Worm (Caenorhabditis elegans): Measurements from ENCODE around the gene znf-622.

The znf-622 gene

DNA sequence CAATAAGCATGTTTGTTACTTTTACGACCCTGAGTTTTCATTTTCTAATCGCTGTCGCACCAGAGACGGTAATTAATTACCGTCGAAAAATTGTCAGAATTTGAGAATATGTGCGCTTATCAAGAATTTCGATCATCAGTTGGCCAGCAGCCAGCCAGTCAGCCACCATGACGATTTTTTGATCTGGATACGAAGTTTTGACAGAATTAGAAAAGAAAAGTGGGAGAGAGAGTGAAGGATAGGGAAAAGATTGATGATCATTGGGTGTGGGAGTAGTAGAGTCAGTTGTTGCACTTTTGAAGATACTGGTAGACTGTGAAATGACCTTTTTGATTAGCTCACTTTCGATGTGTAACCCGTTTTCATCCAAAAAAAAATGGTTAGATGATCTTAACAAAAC lies 17.0 kb upstream of the znf-622 start:
- no peak for TF ChIP-seq skn-1 (tag; optimal IDR thresholded peaks at IDR 0.05)
- TF ChIP-seq C34F6.9 (tag; optimal IDR thresholded peaks at IDR 0.05), result peak; percentile 15
- peak; percentile 21 for TF ChIP-seq F13H6.1 (tag; optimal IDR thresholded peaks at IDR 0.05)
- TF ChIP-seq sem-4 (tag; optimal IDR thresholded peaks at IDR 0.05), result peak; percentile 55
- TF ChIP-seq lin-13 (GFP tag; optimal IDR thresholded peaks at IDR 0.05), result peak; percentile 33
- TF ChIP-seq elt-1 (tag; optimal IDR thresholded peaks at IDR 0.05), result peak; percentile 31
- TF ChIP-seq mdl-1 (tag; optimal IDR thresholded peaks at IDR 0.05), result no peak
- no peak for TF ChIP-seq elt-3 (tag; optimal IDR thresholded peaks at IDR 0.05)
- TF ChIP-seq R02D3.7 (tag; optimal IDR thresholded peaks at IDR 0.05), result no peak
- peak; percentile 55 for TF ChIP-seq ama-1 (optimal IDR thresholded peaks at IDR 0.05)
- TF ChIP-seq egl-27 (tag; optimal IDR thresholded peaks at IDR 0.05), result peak; percentile 67
- peak; percentile 82 for TF ChIP-seq nhr-25 (tag; optimal IDR thresholded peaks at IDR 0.05)
- TF ChIP-seq blmp-1 (tag; optimal IDR thresholded peaks at IDR 0.05; ENCODE audit: insufficient read depth), result peak; percentile 97
- no peak for TF ChIP-seq lin-11 (tag; optimal IDR thresholded peaks at IDR 0.05)
- no peak for TF ChIP-seq nhr-11 (tag; optimal IDR thresholded peaks at IDR 0.05)
- TF ChIP-seq sma-3 (GFP tag; optimal IDR thresholded peaks at IDR 0.05), result peak; percentile 10
- no peak for TF ChIP-seq dmd-4 (tag; optimal IDR thresholded peaks at IDR 0.05)
- TF ChIP-seq nhr-6 (tag; optimal IDR thresholded peaks at IDR 0.05), result peak; percentile 46
- TF ChIP-seq gmeb-1 (tag; optimal IDR thresholded peaks at IDR 0.05), result no peak
- peak; percentile 16 for TF ChIP-seq nhr-21 (tag; optimal IDR thresholded peaks at IDR 0.05)
- TF ChIP-seq ztf-4 (tag; optimal IDR thresholded peaks at IDR 0.05), result no peak
- TF ChIP-seq nhr-77 (tag; optimal IDR thresholded peaks at IDR 0.05), result no peak
- peak in 1 of 2 experiments; percentile 28 for TF ChIP-seq lsy-2 (tag; optimal IDR thresholded peaks at IDR 0.05)
- no peak for TF ChIP-seq unc-55 (GFP tag; optimal IDR thresholded peaks at IDR 0.05)
- TF ChIP-seq nhr-237 (tag; optimal IDR thresholded peaks at IDR 0.05), result no peak
- peak; percentile 83 for TF ChIP-seq sma-9 (GFP tag; optimal IDR thresholded peaks at IDR 0.05)
- no peak for TF ChIP-seq sma-9 (tag; optimal IDR thresholded peaks at IDR 0.05)
- TF ChIP-seq mab-5 (tag; optimal IDR thresholded peaks at IDR 0.05), result peak; percentile 9
- no peak for TF ChIP-seq crh-2 (tag; optimal IDR thresholded peaks at IDR 0.05)
- peak; percentile 7 for TF ChIP-seq unc-62 (GFP tag; optimal IDR thresholded peaks at IDR 0.05)
- no peak for TF ChIP-seq unc-39 (tag; optimal IDR thresholded peaks at IDR 0.05)
- no peak for TF ChIP-seq lin-39 (tag; optimal IDR thresholded peaks at IDR 0.05)
- peak; percentile 54 for TF ChIP-seq nhr-129 (tag; optimal IDR thresholded peaks at IDR 0.05)
- TF ChIP-seq ztf-11 (tag; optimal IDR thresholded peaks at IDR 0.05), result no peak
- TF ChIP-seq ceh-16 (tag; optimal IDR thresholded peaks at IDR 0.05), result peak; percentile 99
- no peak for TF ChIP-seq alr-1 (tag; optimal IDR thresholded peaks at IDR 0.05)
- TF ChIP-seq fos-1 (tag; optimal IDR thresholded peaks at IDR 0.05), result peak; percentile 13

ce11 chrIII:6367712-6368111 lies 13.7 kb upstream of the znf-622 start, which contains the start of the genes C56G2.15 and thoc-2:
TSS of gene C56G2.15 (minus strand) at chrIII:6367899.
TSS of gene thoc-2 (plus strand) at chrIII:6368042.
- TF ChIP-seq unc-55 (GFP tag; optimal IDR thresholded peaks at IDR 0.05) (peak; percentile 24), nhr-25 (tag; optimal IDR thresholded peaks at IDR 0.05) (peak; percentile 4), lin-13 (GFP tag; optimal IDR thresholded peaks at IDR 0.05) (no peak), ztf-1 (GFP tag; conservative IDR thresholded peaks at IDR 0.05) (no peak), nhr-129 (tag; optimal IDR thresholded peaks at IDR 0.05) (peak; percentile 45), lsy-2 (tag; optimal IDR thresholded peaks at IDR 0.05) (peak in 1 of 2 experiments; percentile 63)

DNA sequence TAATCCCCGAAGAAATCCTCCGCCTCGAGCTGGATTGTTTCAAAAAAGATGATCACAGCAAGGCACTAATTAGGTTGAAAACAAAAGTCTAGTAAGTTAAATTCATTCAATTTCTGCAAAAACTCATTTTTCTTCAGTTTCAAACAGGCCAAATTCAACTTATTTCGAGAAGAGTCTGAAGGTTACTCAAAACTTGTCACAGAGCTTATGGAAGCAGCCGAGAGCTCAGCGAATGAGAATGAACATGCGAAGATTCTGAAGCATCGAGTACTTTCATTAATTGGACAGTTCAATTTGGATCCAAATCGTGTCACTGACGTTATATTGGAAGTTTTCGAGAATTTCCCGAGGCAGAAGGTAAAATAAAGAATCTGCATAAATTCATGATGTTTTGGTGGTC lies 12.9 kb upstream of the znf-622 start:
- no peak for TF ChIP-seq nhr-12 (tag; optimal IDR thresholded peaks at IDR 0.05)
- TF ChIP-seq lsy-2 (tag; optimal IDR thresholded peaks at IDR 0.05), result no peak
- TF ChIP-seq nhr-25 (tag; optimal IDR thresholded peaks at IDR 0.05), result no peak
- no peak for TF ChIP-seq ZK546.5 (tag; optimal IDR thresholded peaks at IDR 0.05)
- TF ChIP-seq C34F6.9 (tag; optimal IDR thresholded peaks at IDR 0.05), result no peak
- no peak for TF ChIP-seq R02D3.7 (tag; optimal IDR thresholded peaks at IDR 0.05)
- TF ChIP-seq nhr-10 (tag; optimal IDR thresholded peaks at IDR 0.05), result no peak
- no peak for TF ChIP-seq nhr-6 (tag; optimal IDR thresholded peaks at IDR 0.05)
- no peak for TF ChIP-seq crh-2 (tag; optimal IDR thresholded peaks at IDR 0.05)
- no peak for TF ChIP-seq mdl-1 (tag; optimal IDR thresholded peaks at IDR 0.05)

Measured in whole organism, L2 larva.